Fruit fly (Drosophila melanogaster) whole organism, prepupa: ENCODE results near the gene CG5618.

Experiments
- Blimp-1 ChIP-seq: fragments of 200-800 bp; sonication (Bioruptor generic); optimal IDR thresholded peaks from 3 replicates; lab custom pipeline; 2017; ENCODE audit warnings: missing biosample characterization, missing genetic modification characterization, mild to moderate bottlenecking, moderate library complexity, missing genetic modification reagents
- CG10631 ChIP-seq: fragments of 200-800 bp; sonication (Bioruptor generic); optimal IDR thresholded peaks from 2 replicates; lab custom pipeline; 2016; ENCODE audit warnings: missing biosample characterization, missing genetic modification characterization
- CG11294 ChIP-seq: fragments of 200-800 bp; sonication (Bioruptor generic); IDR thresholded peaks from 2 replicates; pipeline ENCODE4 v1.3.6; 2022; ENCODE audit warnings: missing biosample characterization, missing genetic modification characterization
- CG11762 ChIP-seq: fragments of 200-800 bp; sonication (Bioruptor generic); optimal IDR thresholded peaks from 3 replicates; lab custom pipeline; 2016; ENCODE audit warnings: missing biosample characterization, missing genetic modification characterization; ENCODE audit not compliant: insufficient read depth
- CG11902 ChIP-seq: fragments of 200-800 bp; sonication (Bioruptor generic); optimal IDR thresholded peaks from 3 replicates; lab custom pipeline; 2016; ENCODE audit warnings: missing biosample characterization, missing genetic modification characterization
- CG1621 ChIP-seq: fragments of 200-800 bp; sonication (Bioruptor generic); optimal IDR thresholded peaks from 3 replicates; lab custom pipeline; 2018; ENCODE audit warnings: missing biosample characterization, mild to moderate bottlenecking, missing genetic modification characterization
- CG16779 ChIP-seq: fragments of 200-800 bp; sonication (Bioruptor generic); optimal IDR thresholded peaks from 3 replicates; lab custom pipeline; 2017; ENCODE audit warnings: missing biosample characterization, mild to moderate bottlenecking, missing genetic modification characterization
- CG3032 ChIP-seq: fragments of 200-800 bp; optimal IDR thresholded peaks from 2 replicates; lab custom pipeline; 2019; ENCODE audit warnings: missing biosample characterization, mild to moderate bottlenecking, missing genetic modification characterization, moderate library complexity
- CG32006 ChIP-seq: fragments of 200-800 bp; sonication (Bioruptor generic); optimal IDR thresholded peaks from 3 replicates; lab custom pipeline; 2017; ENCODE audit warnings: missing biosample characterization, mild to moderate bottlenecking, missing genetic modification characterization
- CG34406 ChIP-seq: fragments of 200-800 bp; sonication (Bioruptor generic); optimal IDR thresholded peaks from 3 replicates; lab custom pipeline; 2016; ENCODE audit warnings: missing biosample characterization, missing genetic modification characterization
- CG4318 ChIP-seq: fragments of 200-800 bp; sonication (Bioruptor generic); optimal IDR thresholded peaks from 3 replicates; lab custom pipeline; 2017; ENCODE audit warnings: missing biosample characterization, mild to moderate bottlenecking, missing genetic modification characterization
- CG6163 ChIP-seq: fragments of 200-800 bp; sonication (Bioruptor generic); IDR thresholded peaks from 3 replicates; pipeline ENCODE4 v1.3.6; 2022; ENCODE audit warnings: missing biosample characterization, missing genetic modification characterization
- CG6276 ChIP-seq: fragments of 200-800 bp; sonication (Bioruptor generic); optimal IDR thresholded peaks from 2 replicates; lab custom pipeline; 2017; ENCODE audit warnings: missing biosample characterization, mild to moderate bottlenecking, missing genetic modification characterization
- CG6792 ChIP-seq: fragments of 200-800 bp; sonication (Bioruptor generic); optimal IDR thresholded peaks from 3 replicates; lab custom pipeline; 2016; ENCODE audit warnings: missing biosample characterization, missing genetic modification characterization
- CG6854 ChIP-seq: fragments of 200-800 bp; sonication (Bioruptor generic); optimal IDR thresholded peaks from 2 replicates; lab custom pipeline; 2017; ENCODE audit warnings: missing biosample characterization, mild to moderate bottlenecking, missing genetic modification characterization
- CG7368 ChIP-seq: fragments of 200-800 bp; sonication (Bioruptor generic); optimal IDR thresholded peaks from 3 replicates; lab custom pipeline; 2016; ENCODE audit warnings: missing biosample characterization, missing genetic modification characterization
- CG8119 ChIP-seq: fragments of 200-800 bp; sonication (Bioruptor generic); IDR thresholded peaks from 3 replicates; pipeline ENCODE4 v1.3.6; 2022; ENCODE audit warnings: missing biosample characterization, missing genetic modification characterization
- CG8319 ChIP-seq: fragments of 200-800 bp; sonication (Bioruptor generic); optimal IDR thresholded peaks from 3 replicates; lab custom pipeline; 2016; ENCODE audit warnings: missing biosample characterization, missing genetic modification characterization
- CG8632 ChIP-seq: fragments of 200-800 bp; sonication (Bioruptor generic); optimal IDR thresholded peaks from 3 replicates; lab custom pipeline; 2016; ENCODE audit warnings: missing biosample characterization, missing genetic modification characterization
- Eip78C ChIP-seq: fragments of 200-800 bp; sonication (Bioruptor generic); peaks from one replicate; lab custom pipeline; 2016; ENCODE audit warnings: missing biosample characterization, missing genetic modification characterization
- Eip93F ChIP-seq: fragments of 200-800 bp; sonication (Bioruptor generic); optimal IDR thresholded peaks from 2 replicates; lab custom pipeline; 2016; ENCODE audit warnings: missing biosample characterization, mild to moderate bottlenecking, missing genetic modification characterization
- Gug ChIP-seq: fragments of 200-800 bp; sonication (Bioruptor generic); IDR thresholded peaks from 2 replicates; pipeline ENCODE4 v1.3.6; 2022; ENCODE audit warnings: missing biosample characterization, missing genetic modification characterization
- Hr39 ChIP-seq: fragments of 200-800 bp; sonication (Bioruptor generic); optimal IDR thresholded peaks from 2 replicates; lab custom pipeline; 2016; ENCODE audit warnings: missing biosample characterization, missing genetic modification characterization
- Lpt ChIP-seq: fragments of 200-800 bp; sonication (Bioruptor generic); optimal IDR thresholded peaks from 3 replicates; lab custom pipeline; 2016; ENCODE audit warnings: missing biosample characterization, missing genetic modification characterization
- OdsH ChIP-seq: fragments of 200-800 bp; sonication (Bioruptor generic); optimal IDR thresholded peaks from 3 replicates; lab custom pipeline; 2016; ENCODE audit warnings: missing biosample characterization, missing genetic modification characterization
- Smox ChIP-seq: fragments of 200-800 bp; sonication (Bioruptor generic); optimal IDR thresholded peaks from 3 replicates; lab custom pipeline; 2016; ENCODE audit warnings: missing biosample characterization, missing genetic modification characterization
- Sox102F ChIP-seq: fragments of 200-800 bp; sonication (Bioruptor generic); optimal IDR thresholded peaks from 2 replicates; lab custom pipeline; 2016; ENCODE audit warnings: missing biosample characterization, mild to moderate bottlenecking, missing genetic modification characterization
- Sox15 ChIP-seq: fragments of 200-800 bp; sonication (Bioruptor generic); optimal IDR thresholded peaks from 3 replicates; lab custom pipeline; 2016; ENCODE audit warnings: missing biosample characterization, missing genetic modification characterization
- achi ChIP-seq: fragments of 200-800 bp; sonication (Bioruptor generic); optimal IDR thresholded peaks from 3 replicates; lab custom pipeline; 2016; ENCODE audit warnings: missing biosample characterization, missing genetic modification characterization
- cyc ChIP-seq: fragments of 200-800 bp; sonication (Bioruptor generic); optimal IDR thresholded peaks from 3 replicates; lab custom pipeline; 2016; ENCODE audit warnings: missing biosample characterization, missing genetic modification characterization
- dsx ChIP-seq: fragments of 200-800 bp; optimal IDR thresholded peaks from 3 replicates; lab custom pipeline; 2019; ENCODE audit warnings: missing biosample characterization, mild to moderate bottlenecking, missing genetic modification characterization, moderate library complexity; ENCODE audit not compliant: poor library complexity, severe bottlenecking
- eg ChIP-seq: fragments of 200-800 bp; sonication (Bioruptor generic); IDR thresholded peaks from 3 replicates; pipeline ENCODE4 v1.3.6; 2022; ENCODE audit warnings: missing biosample characterization, missing genetic modification characterization
- fd59A ChIP-seq: fragments of 200-800 bp; sonication (Bioruptor generic); optimal IDR thresholded peaks from 2 replicates; lab custom pipeline; 2017; ENCODE audit warnings: missing biosample characterization, mild to moderate bottlenecking, missing genetic modification characterization, missing genetic modification reagents
- fd85E ChIP-seq: fragments of 200-800 bp; sonication (Bioruptor generic); optimal IDR thresholded peaks from 3 replicates; lab custom pipeline; 2016; ENCODE audit warnings: missing biosample characterization, missing genetic modification characterization
- fkh ChIP-seq: fragments of 200-800 bp; sonication (Bioruptor generic); optimal IDR thresholded peaks from 3 replicates; lab custom pipeline; 2017; ENCODE audit warnings: missing biosample characterization, mild to moderate bottlenecking, missing genetic modification characterization, moderate library complexity
- lz ChIP-seq: fragments of 200-800 bp; sonication (Bioruptor generic); optimal IDR thresholded peaks from 3 replicates; lab custom pipeline; 2016; ENCODE audit warnings: missing biosample characterization, missing genetic modification characterization
- salr ChIP-seq, 2 experiments: fragments of 200-800 bp; sonication (Bioruptor generic); optimal IDR thresholded peaks; 3 replicates each; lab custom pipeline; 2016 to 2018; ENCODE audit warnings: missing biosample characterization in 2 of 2, missing genetic modification characterization in 2 of 2, mild to moderate bottlenecking in 1 of 2
- spab ChIP-seq: fragments of 200-800 bp; sonication (Bioruptor generic); optimal IDR thresholded peaks from 2 replicates; lab custom pipeline; 2017; ENCODE audit warnings: missing biosample characterization, mild to moderate bottlenecking, missing genetic modification characterization, missing genetic modification reagents
- svp ChIP-seq: fragments of 200-800 bp; sonication (Bioruptor generic); peaks from one replicate; lab custom pipeline; 2016; ENCODE audit warnings: missing biosample characterization, missing genetic modification characterization
- topi ChIP-seq: fragments of 200-800 bp; sonication (Bioruptor generic); optimal IDR thresholded peaks from 3 replicates; lab custom pipeline; 2016; ENCODE audit warnings: missing biosample characterization, missing genetic modification characterization
- vri ChIP-seq: fragments of 200-800 bp; sonication (Bioruptor generic); optimal IDR thresholded peaks from 3 replicates; lab custom pipeline; 2016; ENCODE audit warnings: missing biosample characterization, mild to moderate bottlenecking, missing genetic modification characterization

The CG5618 gene

DNA sequence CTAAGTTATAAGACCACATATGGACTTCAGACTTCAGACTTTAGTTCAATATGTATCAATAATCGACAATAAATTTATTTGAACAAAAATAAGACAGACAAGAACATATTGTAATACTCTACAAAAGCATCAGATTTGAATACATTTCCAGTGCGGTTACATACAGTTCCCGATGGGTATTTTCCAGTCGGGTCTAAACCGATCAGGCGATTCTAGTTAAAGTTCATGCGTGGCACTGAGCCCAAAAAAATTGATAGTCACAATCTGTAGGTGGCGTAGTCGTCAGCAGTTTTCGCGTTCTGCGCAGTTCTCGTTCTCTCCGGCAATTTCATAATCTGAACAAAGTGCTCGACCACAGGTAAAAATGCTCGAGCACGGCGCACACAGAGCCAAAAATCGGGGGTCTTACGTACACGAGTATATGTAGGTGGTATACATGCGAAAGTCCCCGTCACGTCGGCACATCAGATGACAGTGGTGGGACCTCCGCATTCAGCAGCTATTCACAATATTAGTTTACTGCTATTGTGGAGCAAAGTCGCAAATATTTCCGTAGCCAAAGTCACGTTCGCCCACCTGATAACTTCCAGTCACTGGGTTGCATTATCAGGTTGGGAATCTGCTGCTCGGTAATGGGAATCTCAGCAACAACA lies 42.1 kb downstream of the CG5618 start (continued):
- TF ChIP-seq Eip93F (GFP tag; lab: Kevin White, UChicago): peak; percentile 5
- TF ChIP-seq cyc (GFP tag; lab: Kevin White, UChicago): peak; percentile 3
- no peak for TF ChIP-seq fd59A (GFP tag; lab: Kevin White, UChicago)
- no peak for TF ChIP-seq achi (GFP tag; lab: Kevin White, UChicago)

DNA sequence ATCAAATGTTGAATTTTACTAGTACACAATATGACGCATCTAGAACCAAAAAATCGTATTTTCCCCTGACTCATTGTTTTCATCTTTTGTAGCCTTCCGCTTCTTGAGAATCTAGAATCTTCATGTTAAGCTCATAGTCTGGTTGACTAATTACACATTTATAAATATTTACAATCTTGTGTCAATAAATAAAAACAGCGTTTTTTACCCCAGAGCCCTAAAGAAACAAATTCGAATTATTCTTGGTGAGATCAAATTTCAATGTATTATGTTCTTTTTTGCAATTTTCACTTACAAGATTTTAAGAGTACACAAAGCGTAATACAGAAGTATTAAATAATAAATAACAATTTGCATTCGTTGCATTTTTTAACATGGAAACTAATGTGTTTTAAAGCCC lies 42.8 kb downstream of the CG5618 start:
- TF ChIP-seq fkh (GFP tag; lab: Kevin White, UChicago) (peak; percentile 39), OdsH (GFP tag; lab: Kevin White, UChicago) (no peak), CG6163 (GFP tag; lab: Robert Waterston, UW) (no peak)
- TF ChIP-seq, all 60 proteins: peak for 1

dm6 chr3L:20397770-20398169 lies 44.5 kb downstream of the CG5618 start:
- no peak for TF ChIP-seq Eip78C
- TF ChIP-seq CG34406: no peak
- TF ChIP-seq Blimp-1 (GFP tag; lab: Kevin White, UChicago): no peak
- no peak for TF ChIP-seq fd85E (GFP tag; lab: Kevin White, UChicago)
- TF ChIP-seq CG6163 (GFP tag; lab: Robert Waterston, UW): no peak
- TF ChIP-seq Gug (GFP tag; lab: Robert Waterston, UW): no peak
- TF ChIP-seq lz (GFP tag; lab: Kevin White, UChicago): no peak
- TF ChIP-seq Lpt (GFP tag; lab: Kevin White, UChicago): no peak
- TF ChIP-seq CG11294 (GFP tag; lab: Robert Waterston, UW): no peak
- no peak for TF ChIP-seq CG1621 (tag; lab: Kevin White, UChicago)

DNA sequence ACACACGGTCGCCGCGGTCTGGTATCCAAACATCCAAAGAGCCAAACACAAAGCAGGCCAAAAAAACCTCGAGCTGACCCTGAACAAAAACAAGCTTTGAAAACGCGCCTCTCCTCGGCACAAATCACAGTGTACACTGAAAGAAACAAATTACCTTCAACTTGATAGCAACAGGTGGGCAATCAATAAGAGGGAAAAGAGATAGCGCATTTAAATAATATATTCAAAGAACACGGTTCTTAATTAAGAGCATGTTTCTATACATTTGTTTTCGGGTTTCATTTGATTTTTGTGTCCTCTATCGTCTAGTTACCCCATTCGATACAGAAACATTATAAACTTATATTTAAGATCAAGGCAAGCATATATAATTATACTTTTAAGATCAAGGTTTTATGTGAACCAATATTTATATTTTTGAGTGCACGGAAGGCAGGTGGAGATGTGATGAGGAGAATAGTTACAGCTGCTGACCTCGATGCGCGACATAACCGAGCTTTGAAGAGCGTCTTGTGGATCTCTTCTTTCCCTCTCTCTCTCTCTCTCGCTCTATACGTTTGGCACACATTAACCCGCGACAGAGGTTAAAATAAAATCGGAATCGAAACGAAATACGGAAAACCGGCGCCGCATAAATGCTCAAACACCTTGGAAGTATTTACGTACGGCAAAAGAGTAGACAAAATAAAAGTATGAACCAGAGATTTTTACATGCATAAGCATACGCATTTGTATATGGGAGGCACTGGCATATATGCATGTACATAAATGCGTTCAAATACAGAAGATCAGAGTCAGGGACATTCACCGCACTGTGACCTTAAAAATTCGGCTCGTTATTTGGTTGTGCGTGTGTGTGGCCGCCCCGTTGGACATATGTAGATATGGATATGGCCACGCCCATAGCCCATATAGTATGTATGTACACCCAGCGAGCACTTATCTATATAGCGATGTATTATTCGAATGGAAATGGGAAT lies 45.3 kb downstream of the CG5618 start:
- TF ChIP-seq CG32006: peak; percentile 95
- peak; percentile 73 for TF ChIP-seq topi (GFP tag; lab: Kevin White, UChicago)
- TF ChIP-seq CG8632 (GFP tag; lab: Kevin White, UChicago): peak; percentile 79
- peak; percentile 65 for TF ChIP-seq Hr39 (GFP tag; lab: Kevin White, UChicago)
- peak; percentile 2 for TF ChIP-seq CG6854 (GFP tag; lab: Kevin White, UChicago)
- TF ChIP-seq spab: peak; percentile 71
- TF ChIP-seq CG7368: peak; percentile 74
- peak; percentile 78 for TF ChIP-seq Sox102F (GFP tag; lab: Kevin White, UChicago)
- peak; percentile 75 for TF ChIP-seq fd59A (GFP tag; lab: Kevin White, UChicago)
- peak; percentile 69 for TF ChIP-seq CG16779
- TF ChIP-seq CG6163 (GFP tag; lab: Robert Waterston, UW): peak; percentile 64
- TF ChIP-seq Eip93F (GFP tag; lab: Kevin White, UChicago): peak; percentile 11
- TF ChIP-seq CG3032 (tag; lab: Kevin White, UChicago): peak; percentile 72
- peak; percentile 70 for TF ChIP-seq Sox15 (GFP tag; lab: Kevin White, UChicago)
- peak; percentile 59 for TF ChIP-seq cyc (GFP tag; lab: Kevin White, UChicago)
- peak; percentile 78 for TF ChIP-seq CG6792 (GFP tag; lab: Kevin White, UChicago)
- peak; percentile 75 for TF ChIP-seq Smox (GFP tag; lab: Kevin White, UChicago)
- TF ChIP-seq CG4318 (GFP tag; lab: Kevin White, UChicago): peak; percentile 88
- TF ChIP-seq dsx: peak; percentile 67
- TF ChIP-seq achi (GFP tag; lab: Kevin White, UChicago): peak; percentile 80
- TF ChIP-seq CG10631 (GFP tag; lab: Kevin White, UChicago): peak; percentile 82
- peak; percentile 77 for TF ChIP-seq CG11762
- TF ChIP-seq CG8319 (GFP tag; lab: Kevin White, UChicago): peak; percentile 69
- peak; percentile 39 for TF ChIP-seq CG1621 (tag; lab: Kevin White, UChicago)
- peak; percentile 76 for TF ChIP-seq CG8119 (GFP tag; lab: Robert Waterston, UW)
- peak; percentile 89 for TF ChIP-seq svp (GFP tag; lab: Kevin White, UChicago)
- TF ChIP-seq salr (GFP tag; optimal IDR thresholded peaks at IDR 0.05; lab: Kevin White, UChicago): peak; percentile 34 to 85
- peak; percentile 84 for TF ChIP-seq CG6276
- peak; percentile 62 for TF ChIP-seq CG11902 (GFP tag; lab: Kevin White, UChicago)
- peak; percentile 77 for TF ChIP-seq eg
- peak; percentile 2 for TF ChIP-seq fd85E (GFP tag; lab: Kevin White, UChicago)
- peak; percentile 39 for TF ChIP-seq vri (GFP tag; lab: Kevin White, UChicago)
